Fruit fly (Drosophila melanogaster): ENCODE measurements around the gene Rich.

dm6 chr3L:22214725-22215124 is 48.0 kb downstream of the Rich start:
- no peak for TF ChIP-seq ey (GFP tag; optimal IDR thresholded peaks at IDR 0.05)
- no peak for TF ChIP-seq pan (optimal IDR thresholded peaks at IDR 0.05)
- TF ChIP-seq Vsx2 (GFP tag; optimal IDR thresholded peaks at IDR 0.05; ENCODE audit: partially characterized antibody), result no peak
- TF ChIP-seq tai (GFP tag; optimal IDR thresholded peaks at IDR 0.05), result no peak
- no peak for TF ChIP-seq psq (GFP tag; optimal IDR thresholded peaks at IDR 0.05)
- TF ChIP-seq Abd-B (GFP tag; optimal IDR thresholded peaks at IDR 0.05), result no peak
- TF ChIP-seq HLH106 (tag; optimal IDR thresholded peaks at IDR 0.05), result no peak
- TF ChIP-seq h (GFP tag; optimal IDR thresholded peaks at IDR 0.05), result no peak
- no peak for TF ChIP-seq Myc (optimal IDR thresholded peaks at IDR 0.05)
- no peak for TF ChIP-seq dsf (GFP tag; optimal IDR thresholded peaks at IDR 0.05; ENCODE audit: borderline replicate concordance)
- TF ChIP-seq Mio (GFP tag; optimal IDR thresholded peaks at IDR 0.05), result no peak
- no peak for TF ChIP-seq Hr78 (GFP tag; optimal IDR thresholded peaks at IDR 0.05)
- TF ChIP-seq dmrt93B (GFP tag; optimal IDR thresholded peaks at IDR 0.05), result no peak

All from whole organism, wandering third instar larva.